Fruit fly (Drosophila melanogaster) whole organism, embryonic: ENCODE measurements around the gene flfl.

Experiments used
- Ada2b ChIP-seq: fragments of 200-800 bp; sonication (Bioruptor generic); IDR thresholded peaks from 2 replicates; pipeline ENCODE4 v1.3.6; 2022; ENCODE audit warnings: missing biosample characterization, missing genetic modification characterization
- Atf3 ChIP-seq: fragments of 200-800 bp; sonication (Bioruptor generic); optimal IDR thresholded peaks from 3 replicates; lab custom pipeline; 2016; ENCODE audit warnings: missing biosample characterization, missing genetic modification characterization
- Bdp1 ChIP-seq: fragments of 200-800 bp; sonication (Bioruptor generic); optimal IDR thresholded peaks from 3 replicates; lab custom pipeline; 2016; ENCODE audit warnings: missing biosample characterization, missing genetic modification characterization
- Bgb ChIP-seq: fragments of 200-800 bp; sonication (Bioruptor generic); IDR thresholded peaks from 2 replicates; pipeline ENCODE4 v1.3.6; 2022; ENCODE audit warnings: missing biosample characterization, missing genetic modification characterization; ENCODE audit not compliant: partially characterized antibody
- CG10366 ChIP-seq: fragments of 200-800 bp; sonication (Bioruptor generic); IDR thresholded peaks from 2 replicates; pipeline ENCODE4 v1.3.6; 2022; ENCODE audit warnings: missing biosample characterization, missing genetic modification characterization
- CG11398 ChIP-seq: fragments of 200-800 bp; sonication (Bioruptor generic); optimal IDR thresholded peaks from 2 replicates; lab custom pipeline; 2016; ENCODE audit warnings: missing biosample characterization, missing genetic modification characterization
- CG11504 ChIP-seq: fragments of 200-800 bp; sonication (Bioruptor generic); optimal IDR thresholded peaks from 3 replicates; lab custom pipeline; 2019; ENCODE audit warnings: missing biosample characterization, mild to moderate bottlenecking, missing genetic modification characterization, moderate library complexity
- CG11723 ChIP-seq: fragments of 200-800 bp; sonication (Bioruptor generic); optimal IDR thresholded peaks from 2 replicates; lab custom pipeline; 2017; ENCODE audit warnings: missing biosample characterization, mild to moderate bottlenecking, missing genetic modification characterization
- CG12744 ChIP-seq: fragments of 200-800 bp; sonication (Bioruptor generic); optimal IDR thresholded peaks from 2 replicates; lab custom pipeline; 2016; ENCODE audit warnings: missing biosample characterization, missing genetic modification characterization
- CG13123 ChIP-seq: fragments of 200-800 bp; sonication (Bioruptor generic); optimal IDR thresholded peaks from 2 replicates; lab custom pipeline; 2016; ENCODE audit warnings: missing biosample characterization, missing genetic modification characterization
- CG13296 ChIP-seq: fragments of 200-800 bp; sonication (Bioruptor generic); optimal IDR thresholded peaks from 3 replicates; lab custom pipeline; 2018; ENCODE audit warnings: missing biosample characterization, mild to moderate bottlenecking, missing genetic modification characterization
- CG14014 ChIP-seq: fragments of 200-800 bp; sonication (Bioruptor generic); IDR thresholded peaks from 2 replicates; pipeline ENCODE4 v1.3.6; 2022; ENCODE audit warnings: missing biosample characterization, missing genetic modification characterization
- CG16779 ChIP-seq: fragments of 200-800 bp; sonication (Bioruptor generic); IDR thresholded peaks from 2 replicates; pipeline ENCODE4 v1.3.6; 2022; ENCODE audit warnings: missing biosample characterization, missing genetic modification characterization
- CG2712 ChIP-seq: fragments of 200-800 bp; optimal IDR thresholded peaks from 3 replicates; lab custom pipeline; 2019; ENCODE audit warnings: missing biosample characterization, mild to moderate bottlenecking, missing genetic modification characterization, moderate library complexity
- CG32767 ChIP-seq: fragments of 200-800 bp; sonication (Bioruptor generic); IDR thresholded peaks from 2 replicates; pipeline ENCODE4 v1.3.6; 2022; ENCODE audit warnings: missing biosample characterization, missing genetic modification characterization
- CG3281 ChIP-seq: fragments of 200-800 bp; sonication (Bioruptor generic); optimal IDR thresholded peaks from 3 replicates; lab custom pipeline; 2017; ENCODE audit warnings: missing biosample characterization, mild to moderate bottlenecking, missing genetic modification characterization
- CG33557 ChIP-seq: fragments of 200-800 bp; sonication (Bioruptor generic); optimal IDR thresholded peaks from 2 replicates; lab custom pipeline; 2019; ENCODE audit warnings: missing biosample characterization, mild to moderate bottlenecking, missing genetic modification characterization, moderate library complexity
- CG34422 ChIP-seq: fragments of 200-800 bp; sonication (Bioruptor generic); IDR thresholded peaks from 3 replicates; pipeline ENCODE4 v1.3.6; 2022; ENCODE audit warnings: missing biosample characterization, missing genetic modification characterization
- CG3838 ChIP-seq: fragments of 200-800 bp; sonication (Bioruptor generic); optimal IDR thresholded peaks from 3 replicates; lab custom pipeline; 2016; ENCODE audit warnings: missing biosample characterization, missing genetic modification characterization
- CG3847 ChIP-seq: fragments of 200-800 bp; sonication (Bioruptor generic); IDR thresholded peaks from 2 replicates; pipeline ENCODE4 v1.3.6; 2022; ENCODE audit warnings: missing biosample characterization, missing genetic modification characterization
- CG3995 ChIP-seq: fragments of 200-800 bp; sonication (Bioruptor generic); optimal IDR thresholded peaks from 3 replicates; lab custom pipeline; 2016; ENCODE audit warnings: missing biosample characterization, missing genetic modification characterization
- CG6813 ChIP-seq: fragments of 200-800 bp; sonication (Bioruptor generic); optimal IDR thresholded peaks from 2 replicates; lab custom pipeline; 2017; ENCODE audit warnings: missing biosample characterization, missing genetic modification characterization, mild to moderate bottlenecking, moderate library complexity, missing genetic modification reagents
- CG9727 ChIP-seq: fragments of 200-800 bp; sonication (Bioruptor generic); optimal IDR thresholded peaks from 3 replicates; lab custom pipeline; 2017; ENCODE audit warnings: missing biosample characterization, mild to moderate bottlenecking, missing genetic modification characterization
- Dad ChIP-seq: fragments of 200-800 bp; sonication (Bioruptor generic); optimal IDR thresholded peaks from 3 replicates; lab custom pipeline; 2016; ENCODE audit warnings: missing biosample characterization, missing genetic modification characterization
- Dbx ChIP-seq: fragments of 200-800 bp; sonication (Bioruptor generic); IDR thresholded peaks from 3 replicates; pipeline ENCODE4 v1.3.6; 2022; ENCODE audit warnings: missing biosample characterization, missing genetic modification characterization
- Doc2 ChIP-seq: fragments of 200-800 bp; sonication (Bioruptor generic); IDR thresholded peaks from 2 replicates; pipeline ENCODE4 v1.3.6; 2022; ENCODE audit warnings: missing biosample characterization, missing genetic modification characterization
- Dref ChIP-seq: fragments of 200-800 bp; sonication (Bioruptor generic); IDR thresholded peaks from 2 replicates; pipeline ENCODE4 v1.3.6; 2022; ENCODE audit warnings: missing biosample characterization, missing genetic modification characterization
- Ets65A ChIP-seq: fragments of 200-800 bp; sonication (Bioruptor generic); peaks from one replicate; lab custom pipeline; 2016; ENCODE audit warnings: missing biosample characterization, missing genetic modification characterization
- Jarid2 ChIP-seq: fragments of 200-800 bp; sonication (Bioruptor generic); optimal IDR thresholded peaks from 3 replicates; lab custom pipeline; 2017; ENCODE audit warnings: mild to moderate bottlenecking, missing biosample characterization, missing genetic modification reagents, missing genetic modification characterization
- MBD-R2 ChIP-seq: fragments of 200-800 bp; sonication (Bioruptor generic); IDR thresholded peaks from 2 replicates; pipeline ENCODE4 v1.3.6; 2022; ENCODE audit warnings: missing biosample characterization, missing genetic modification characterization
- NC2β ChIP-seq: fragments of 200-800 bp; sonication (Bioruptor generic); optimal IDR thresholded peaks from 2 replicates; lab custom pipeline; 2016; ENCODE audit warnings: missing biosample characterization, missing genetic modification characterization
- Rfx ChIP-seq: fragments of 200-800 bp; sonication (Bioruptor generic); IDR thresholded peaks from 2 replicates; pipeline ENCODE4 v1.3.6; 2022; ENCODE audit warnings: missing biosample characterization, missing genetic modification characterization
- Rx ChIP-seq: fragments of 200-800 bp; sonication (Bioruptor generic); IDR thresholded peaks from 2 replicates; pipeline ENCODE4 v1.3.6; 2022; ENCODE audit warnings: missing biosample characterization, missing genetic modification characterization
- Spps ChIP-seq: fragments of 200-800 bp; sonication (Bioruptor generic); optimal IDR thresholded peaks from 2 replicates; lab custom pipeline; 2018; ENCODE audit warnings: missing biosample characterization, mild to moderate bottlenecking, missing genetic modification characterization
- amos ChIP-seq: fragments of 200-800 bp; sonication (Bioruptor generic); IDR thresholded peaks from 2 replicates; pipeline ENCODE4 v1.3.6; 2022; ENCODE audit warnings: missing biosample characterization, missing genetic modification characterization; ENCODE audit not compliant: partially characterized antibody
- bowl ChIP-seq: fragments of 200-800 bp; sonication (Bioruptor generic); IDR thresholded peaks from 2 replicates; pipeline ENCODE4 v1.3.6; 2022; ENCODE audit warnings: missing biosample characterization, missing genetic modification characterization
- cato ChIP-seq: fragments of 200-800 bp; sonication (Bioruptor generic); optimal IDR thresholded peaks from 2 replicates; lab custom pipeline; 2016; ENCODE audit warnings: missing biosample characterization, missing genetic modification characterization, borderline replicate concordance
- cg ChIP-seq: fragments of 200-800 bp; sonication (Bioruptor generic); optimal IDR thresholded peaks from 3 replicates; lab custom pipeline; 2019; ENCODE audit warnings: missing biosample characterization, mild to moderate bottlenecking, missing genetic modification characterization, moderate library complexity
- chn ChIP-seq: fragments of 200-800 bp; sonication (Bioruptor generic); optimal IDR thresholded peaks from 2 replicates; lab custom pipeline; 2016; ENCODE audit warnings: missing biosample characterization, missing genetic modification characterization
- dimm ChIP-seq: fragments of 200-800 bp; sonication (Bioruptor generic); IDR thresholded peaks from 2 replicates; pipeline ENCODE4 v1.3.6; 2022; ENCODE audit warnings: missing biosample characterization, missing genetic modification characterization
- gem ChIP-seq: fragments of 200-800 bp; sonication (Bioruptor generic); optimal IDR thresholded peaks from 2 replicates; lab custom pipeline; 2019; ENCODE audit warnings: missing biosample characterization, mild to moderate bottlenecking, missing genetic modification characterization, moderate library complexity
- gro ChIP-seq: fragments of 200-800 bp; sonication (Bioruptor generic); optimal IDR thresholded peaks from 2 replicates; lab custom pipeline; 2016; ENCODE audit warnings: missing biosample characterization, missing genetic modification characterization
- maf-S ChIP-seq: fragments of 200-800 bp; sonication (Bioruptor generic); optimal IDR thresholded peaks from 2 replicates; lab custom pipeline; 2016; ENCODE audit warnings: missing biosample characterization, missing genetic modification characterization
- p53 ChIP-seq: fragments of 200-800 bp; sonication (Bioruptor generic); optimal IDR thresholded peaks from 2 replicates; lab custom pipeline; 2016; ENCODE audit warnings: missing biosample characterization, missing genetic modification characterization
- ssp ChIP-seq: fragments of 200-800 bp; sonication (Bioruptor generic); IDR thresholded peaks from 2 replicates; pipeline ENCODE4 v1.3.6; 2022; ENCODE audit warnings: missing biosample characterization, missing genetic modification characterization
- stc ChIP-seq: fragments of 200-800 bp; sonication (Bioruptor generic); IDR thresholded peaks from 2 replicates; pipeline ENCODE4 v1.3.6; 2022; ENCODE audit warnings: missing biosample characterization, missing genetic modification characterization
- tin ChIP-seq: fragments of 200-800 bp; sonication (Bioruptor generic); optimal IDR thresholded peaks from 3 replicates; lab custom pipeline; 2016; ENCODE audit warnings: missing biosample characterization, missing genetic modification characterization
- trh ChIP-seq: fragments of 200-800 bp; sonication (Bioruptor generic); optimal IDR thresholded peaks from 2 replicates; lab custom pipeline; 2016; ENCODE audit warnings: missing biosample characterization, missing genetic modification characterization
- unc-4 ChIP-seq: fragments of 200-800 bp; sonication (Bioruptor generic); IDR thresholded peaks from 2 replicates; pipeline ENCODE4 v1.3.6; 2022; ENCODE audit warnings: missing biosample characterization, missing genetic modification characterization; ENCODE audit not compliant: partially characterized antibody
- zen2 ChIP-seq: fragments of 200-800 bp; sonication (Bioruptor generic); IDR thresholded peaks from 3 replicates; pipeline ENCODE4 v1.3.6; 2022; ENCODE audit warnings: missing biosample characterization, missing genetic modification characterization; ENCODE audit not compliant: partially characterized antibody

Gene flfl

dm6 chr3R:13660924-13661659 is 22.6 kb upstream of the flfl start, which contains the start of gene B52 (continued):
- TF ChIP-seq CG16779 (GFP tag; lab: Robert Waterston, UW) (peak; percentile 61), MBD-R2 (GFP tag; lab: Robert Waterston, UW) (peak; percentile 49), stc (peak; percentile 61; the same call in 1 of the 2 replicates), Jarid2 (peak; percentile 74), Atf3 (no peak), Bgb (GFP tag; lab: Robert Waterston, UW) (peak; percentile 55; the same call in 1 of the 2 replicates), bowl (GFP tag; lab: Robert Waterston, UW) (no peak), Dbx (GFP tag; lab: Robert Waterston, UW) (peak; percentile 53; the same call in 2 of the 3 replicates), Rx (GFP tag; lab: Robert Waterston, UW) (peak; percentile 49; the same call in 1 of the 2 replicates), gem (tag; lab: Kevin White, UChicago) (peak; percentile 41), CG13296 (peak; percentile 82), CG6813 (GFP tag; lab: Kevin White, UChicago) (peak; percentile 75), Bdp1 (GFP tag; lab: Kevin White, UChicago) (peak; percentile 45), CG11504 (tag; lab: Kevin White, UChicago) (no peak), cato (GFP tag; lab: Kevin White, UChicago) (no peak), CG9727 (GFP tag; lab: Kevin White, UChicago) (peak; percentile 68), CG10366 (GFP tag; lab: Robert Waterston, UW) (peak; percentile 36), unc-4 (GFP tag; lab: Robert Waterston, UW) (peak; percentile 45; the same call in 1 of the 2 replicates), NC2β (GFP tag; lab: Kevin White, UChicago) (peak; percentile 85), ssp (GFP tag; lab: Robert Waterston, UW) (peak; percentile 76), CG3281 (GFP tag; lab: Kevin White, UChicago) (peak; percentile 81), Doc2 (no peak), CG3995 (GFP tag; lab: Kevin White, UChicago) (peak; percentile 51), amos (GFP tag; lab: Robert Waterston, UW) (peak; percentile 73), CG11723 (GFP tag; lab: Kevin White, UChicago) (peak; percentile 47), Dref (peak; percentile 80), Ets65A (GFP tag; lab: Kevin White, UChicago) (peak; percentile 92), CG33557 (peak; percentile 79), Spps (peak; percentile 42), trh (GFP tag; lab: Kevin White, UChicago) (no peak), tin (peak; percentile 8), zen2 (GFP tag; lab: Robert Waterston, UW) (no peak), Ada2b (GFP tag; lab: Robert Waterston, UW) (no peak), CG12744 (GFP tag; lab: Kevin White, UChicago) (peak; percentile 28), CG32767 (GFP tag; lab: Robert Waterston, UW) (peak; percentile 94), CG13123 (GFP tag; lab: Kevin White, UChicago) (no peak), chn (GFP tag; lab: Kevin White, UChicago) (peak; percentile 39), Rfx (peak; percentile 82), Dad (peak; percentile 61), CG11398 (peak; percentile 77), dimm (no peak), CG14014 (GFP tag; lab: Robert Waterston, UW) (no peak; the same call in none of the 2 replicates), CG3838 (no peak), maf-S (GFP tag; lab: Kevin White, UChicago) (peak; percentile 42), p53 (GFP tag; lab: Kevin White, UChicago) (peak; percentile 5), cg (GFP tag; lab: Kevin White, UChicago) (peak; percentile 92), gro (GFP tag; lab: Kevin White, UChicago) (peak; percentile 39), CG34422 (GFP tag; lab: Robert Waterston, UW) (peak; percentile 91; the same call in 1 of the 3 replicates), CG3847 (GFP tag; lab: Robert Waterston, UW) (peak; percentile 43; the same call in 1 of the 2 replicates), CG2712 (peak; percentile 42)
